Worm (Caenorhabditis elegans): ENCODE measurements around the gene F35H8.2.

F35H8.2 gene

DNA sequence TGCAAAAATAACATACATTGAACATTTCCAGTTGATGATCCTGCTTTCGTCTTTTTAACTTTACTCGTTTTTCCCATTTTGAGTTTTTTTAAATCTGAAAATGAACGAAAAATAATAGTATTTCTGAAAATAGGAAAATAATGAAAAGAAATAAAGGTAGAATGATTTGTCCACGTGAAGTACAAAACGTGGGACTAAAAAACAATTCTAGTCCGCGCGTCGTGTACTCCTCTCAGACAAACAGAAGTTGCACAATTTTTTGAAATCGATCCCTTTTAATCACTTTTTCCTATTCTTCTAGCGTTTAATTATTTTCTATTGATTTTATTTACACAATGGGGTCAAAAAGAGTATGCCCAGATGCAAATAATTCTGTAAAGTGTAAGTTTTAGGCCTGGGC lies 35.8 kb downstream of the F35H8.2 start, which contains the start of the genes E02H1.1 and tag-124 (continued):
- TF ChIP-seq ccch-3 (GFP tag; optimal IDR thresholded peaks at IDR 0.05) = peak; percentile 5
- peak; percentile 37; the same call in 1 of the 2 replicates for TF ChIP-seq dox-1 (GFP tag; IDR thresholded peaks at IDR 0.05)
- TF ChIP-seq ekl-4 (GFP tag; IDR thresholded peaks at IDR 0.05) = no peak
- TF ChIP-seq snpc-1.1 (tag; optimal IDR thresholded peaks at IDR 0.05; ENCODE audit: insufficient read depth) = no peak
- no peak for TF ChIP-seq B0336.3 (GFP tag; IDR thresholded peaks at IDR 0.05)
- no peak for TF ChIP-seq hsf-1 (GFP tag; IDR thresholded peaks at IDR 0.05)
- TF ChIP-seq B0035.1 (tag; optimal IDR thresholded peaks at IDR 0.05) = no peak
- no peak for TF ChIP-seq nhr-179 (tag; optimal IDR thresholded peaks at IDR 0.05)
- no peak for TF ChIP-seq hlh-26 (GFP tag; conservative IDR thresholded peaks at IDR 0.05)
- 0 out of 2 replicates have a peak, but pooled peaks have one; percentile 34 for TF ChIP-seq bed-2 (GFP tag; IDR thresholded peaks at IDR 0.05)
- TF ChIP-seq unc-130 (GFP tag; optimal IDR thresholded peaks at IDR 0.05) = peak; percentile 82
- no peak for TF ChIP-seq ets-4 (GFP tag; optimal IDR thresholded peaks at IDR 0.05)
- no peak for TF ChIP-seq C06A6.2 (GFP tag; conservative IDR thresholded peaks at IDR 0.05)
- no peak for TF ChIP-seq Y79H2A.3 (GFP tag; conservative IDR thresholded peaks at IDR 0.05)
- no peak for TF ChIP-seq Y67H2A.10 (GFP tag; conservative IDR thresholded peaks at IDR 0.05)
- no peak for TF ChIP-seq aptf-3 (GFP tag; IDR thresholded peaks at IDR 0.05)
- TF ChIP-seq K12H6.12 (tag; optimal IDR thresholded peaks at IDR 0.05) = peak; percentile 48
- peak; percentile 57 for TF ChIP-seq ceh-100 (GFP tag; IDR thresholded peaks at IDR 0.05)
- peak; percentile 50; the same call in 1 of the 2 replicates for TF ChIP-seq lir-1 (GFP tag; conservative IDR thresholded peaks at IDR 0.05)
- TF ChIP-seq tbx-9 (tag; optimal IDR thresholded peaks at IDR 0.05; ENCODE audit: borderline replicate concordance) = no peak
- no peak for TF ChIP-seq fkh-3 (tag; optimal IDR thresholded peaks at IDR 0.05)
- TF ChIP-seq rpc-1 (optimal IDR thresholded peaks at IDR 0.05) = no peak
- TF ChIP-seq rpc-1 (tag; optimal IDR thresholded peaks at IDR 0.05) = no peak
- no peak for TF ChIP-seq dpl-1 (GFP tag; optimal IDR thresholded peaks at IDR 0.05)
- TF ChIP-seq F57A8.1 (GFP tag; optimal IDR thresholded peaks at IDR 0.05) = no peak
- TF ChIP-seq let-607 (tag; optimal IDR thresholded peaks at IDR 0.05) = peak in 1 of 2 experiments; percentile 62
- TF ChIP-seq nfya-2 (GFP tag; IDR thresholded peaks at IDR 0.05) = no peak
- peak; percentile 21 for TF ChIP-seq tbp1 (GFP tag; optimal IDR thresholded peaks at IDR 0.05)
- no peak for TF ChIP-seq Y53G8AR.9 (GFP tag; conservative IDR thresholded peaks at IDR 0.05)
- peak; percentile 2 for TF ChIP-seq xnd-1 (tag; optimal IDR thresholded peaks at IDR 0.05)
- no peak for TF ChIP-seq ceh-40 (GFP tag; IDR thresholded peaks at IDR 0.05)
- TF ChIP-seq lin-35 (GFP tag; optimal IDR thresholded peaks at IDR 0.05) = peak in 1 of 3 experiments; percentile 48
- TF ChIP-seq snpc-4 (GFP tag; optimal IDR thresholded peaks at IDR 0.05) = no peak
- TF ChIP-seq snpc-4 (tag; optimal IDR thresholded peaks at IDR 0.05) = peak in 2 of 4 experiments; percentile 22 to 29
- no peak for TF ChIP-seq die-1 (tag; optimal IDR thresholded peaks at IDR 0.05)
- no peak for TF ChIP-seq snpc-1.3 (tag; optimal IDR thresholded peaks at IDR 0.05; ENCODE audit: insufficient read depth)
- no peak for TF ChIP-seq nfyb-1 (GFP tag; IDR thresholded peaks at IDR 0.05)
- TF ChIP-seq sdz-38 (tag; optimal IDR thresholded peaks at IDR 0.05) = no peak
- no peak for TF ChIP-seq ztf-25 (GFP tag; IDR thresholded peaks at IDR 0.05)
- TF ChIP-seq F55B11.4 (tag; optimal IDR thresholded peaks at IDR 0.05; ENCODE audit: borderline replicate concordance, insufficient read depth) = no peak
- peak; percentile 27 for TF ChIP-seq lsl-1 (GFP tag; optimal IDR thresholded peaks at IDR 0.05)
- no peak for TF ChIP-seq F37B4.10 (GFP tag; IDR thresholded peaks at IDR 0.05)
- peak; percentile 62 for TF ChIP-seq rcor-1 (GFP tag; IDR thresholded peaks at IDR 0.05)
- no peak for TF ChIP-seq egrh-3 (GFP tag; IDR thresholded peaks at IDR 0.05)
- peak; percentile 32 for TF ChIP-seq madf-10 (tag; optimal IDR thresholded peaks at IDR 0.05)
- TF ChIP-seq lin-54 (GFP tag; optimal IDR thresholded peaks at IDR 0.05) = peak; percentile 35
- peak; percentile 60 for TF ChIP-seq snpc-3.4 (tag; optimal IDR thresholded peaks at IDR 0.05)
- TF ChIP-seq F49E8.2 (tag; optimal IDR thresholded peaks at IDR 0.05; ENCODE audit: insufficient read depth) = no peak
- no peak for TF ChIP-seq hlh-12 (tag; optimal IDR thresholded peaks at IDR 0.05)

Data from whole organism, young adult.